Worm (Caenorhabditis elegans) whole organism, L4/young adult: Measurements from ENCODE around the gene nhr-84.

Experiments
- W03F9.2 ChIP-seq: fragments of 150-350 bp; optimal IDR thresholded peaks from 2 replicates; lab custom pipeline; 2014; ENCODE audit warnings: missing biosample characterization, missing genetic modification characterization
- dao-5 ChIP-seq: sonication (generic microtip); optimal IDR thresholded peaks from 2 replicates; lab custom pipeline; 2016; ENCODE audit warnings: missing genotype, missing genetic modification characterization, moderate library complexity, missing compliant biosample characterization
- him-1 ChIP-seq: sonication (generic microtip); optimal IDR thresholded peaks from 2 replicates; lab custom pipeline; 2016; ENCODE audit warnings: missing genotype, missing genetic modification reagents, missing genetic modification characterization, missing compliant biosample characterization

The nhr-84 gene

DNA sequence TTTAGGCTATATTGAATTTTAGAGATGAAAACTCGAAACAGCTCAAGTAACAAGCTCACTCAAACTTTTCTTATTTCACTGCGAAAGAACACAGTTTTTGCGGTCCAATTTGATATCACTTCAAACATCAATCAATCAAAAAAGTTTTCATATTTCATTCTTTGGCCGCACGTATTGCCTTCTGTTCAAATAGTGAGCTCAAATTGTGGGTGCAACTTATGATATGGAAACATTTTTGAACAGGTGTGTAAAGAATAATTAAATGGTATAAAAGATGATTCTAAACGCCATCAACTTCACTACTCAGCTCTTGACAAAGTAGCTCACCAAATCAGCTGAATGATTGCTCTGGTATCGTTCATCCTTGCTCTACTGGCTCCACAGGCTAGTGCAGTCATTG, 20.3 kb upstream of the nhr-84 start, which contains the start of gene T06C12.14:
Gene T06C12.14 (plus strand): TSS at position 301 of the 400 bp plus-strand sequence.
- TF ChIP-seq W03F9.2 (tag; lab: Kevin White, UChicago) (no peak), him-1 (tag; lab: Kevin White, UChicago) (no peak)

ce11 chrV:15897696-15898095, 18.3 kb upstream of the nhr-84 start, which contains the start of gene str-60:
Gene str-60, plus strand, starts transcription at chrV:15897996.
- TF ChIP-seq him-1 (tag; lab: Kevin White, UChicago), result no peak
- TF ChIP-seq dao-5 (tag; lab: Kevin White, UChicago), result no peak

DNA sequence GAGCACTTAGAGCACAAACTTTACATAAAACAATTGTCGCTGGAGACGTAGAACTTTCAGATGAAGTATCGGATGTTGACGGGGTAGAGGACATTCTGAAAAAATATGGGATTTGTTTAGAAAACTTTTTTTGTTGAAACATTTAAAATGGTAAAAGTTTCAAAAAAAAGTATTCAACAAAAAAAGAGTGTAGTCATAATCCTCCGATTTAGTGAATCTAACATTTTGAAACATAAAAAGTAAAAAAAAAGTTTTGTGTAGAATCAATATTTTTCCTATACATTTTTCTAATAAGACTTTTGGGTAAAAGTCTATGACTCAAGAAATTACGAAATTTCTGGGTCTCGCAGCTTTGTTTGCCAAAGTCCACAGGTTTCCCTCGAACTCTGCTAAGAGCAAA, 17.3 kb upstream of the nhr-84 start, which contains the start of gene nhr-213:
Gene nhr-213 (minus strand): TSS at position 101 of the 400 bp plus-strand sequence.
- TF ChIP-seq him-1 (tag; lab: Kevin White, UChicago) (no peak), W03F9.2 (tag; lab: Kevin White, UChicago) (no peak), dao-5 (tag; lab: Kevin White, UChicago) (no peak)

- TF ChIP-seq dao-5 (tag; lab: Kevin White, UChicago), result no peak
- TF ChIP-seq W03F9.2 (tag; lab: Kevin White, UChicago), result no peak
- TF ChIP-seq him-1 (tag; lab: Kevin White, UChicago), result no peak
Measured at ce11 chrV:15892696-15893095, 13.3 kb upstream of the nhr-84 start, which contains the start of gene T06C12.11. Gene T06C12.11, plus strand, starts transcription at chrV:15892996.

DNA sequence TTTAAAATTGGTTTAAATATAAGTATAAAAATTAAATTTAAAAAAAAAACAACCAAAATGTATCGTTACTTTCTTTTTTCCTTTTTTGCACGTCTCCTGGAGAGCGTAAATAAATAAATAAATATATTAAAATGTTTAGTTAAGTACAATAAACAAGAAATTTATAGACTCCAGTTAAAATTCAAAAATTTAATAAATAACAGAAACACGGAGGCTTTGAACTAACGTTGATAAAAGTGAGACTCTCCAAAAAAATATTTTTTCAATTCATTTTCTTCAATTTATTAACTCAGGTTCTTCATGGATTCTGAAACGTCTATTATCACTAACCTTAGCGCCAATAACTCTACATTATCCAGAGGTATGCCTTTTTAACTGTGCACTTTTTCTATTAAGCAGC, 12.4 kb upstream of the nhr-84 start, which contains the start of gene T06C12.12:
Gene T06C12.12 (plus strand): TSS at position 301 of the 400 bp plus-strand sequence.
- no peak for TF ChIP-seq dao-5 (tag; lab: Kevin White, UChicago)
- TF ChIP-seq him-1 (tag; lab: Kevin White, UChicago), result no peak
- no peak for TF ChIP-seq W03F9.2 (tag; lab: Kevin White, UChicago)

ce11 chrV:15891279-15891678, 11.9 kb upstream of the nhr-84 start:
- no peak for TF ChIP-seq dao-5 (tag; lab: Kevin White, UChicago)

- TF ChIP-seq dao-5 (tag; lab: Kevin White, UChicago) (no peak), him-1 (tag; lab: Kevin White, UChicago) (no peak), W03F9.2 (tag; lab: Kevin White, UChicago) (no peak)
Measured at ce11 chrV:15890115-15890514, 10.7 kb upstream of the nhr-84 start.

ce11 chrV:15888751-15889150, 9.3 kb upstream of the nhr-84 start, which contains the start of gene cgt-1:
Gene cgt-1, minus strand, starts transcription at chrV:15888851.
- TF ChIP-seq dao-5 (tag; lab: Kevin White, UChicago) (no peak), him-1 (tag; lab: Kevin White, UChicago) (no peak), W03F9.2 (tag; lab: Kevin White, UChicago) (no peak)

DNA sequence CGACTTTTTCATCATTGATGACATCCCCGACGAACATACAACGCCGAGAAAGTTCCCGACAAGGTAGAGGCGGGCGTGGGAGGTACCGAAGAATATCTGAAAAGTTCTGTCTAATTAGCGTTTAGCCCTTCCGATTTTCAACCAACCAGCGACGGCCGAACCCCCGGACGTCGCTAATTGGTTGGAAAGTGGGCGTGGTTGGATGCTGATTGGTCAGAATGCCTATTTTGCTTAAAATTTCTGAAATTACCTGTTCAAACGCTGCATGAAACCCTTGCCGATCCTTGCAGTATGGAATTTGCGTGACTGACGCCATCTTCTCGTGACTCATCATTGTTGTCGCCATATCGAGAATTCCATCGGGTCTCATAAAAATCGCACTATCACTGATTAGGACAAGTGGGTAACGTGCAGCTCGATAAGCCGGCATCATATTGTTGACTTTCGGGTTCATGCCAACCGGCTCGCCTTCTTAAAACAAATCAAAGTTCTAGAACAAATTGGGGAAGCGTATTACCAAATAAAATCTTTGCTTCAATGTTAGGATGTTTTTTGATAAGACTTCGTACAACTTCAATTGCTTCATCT, 8.4 kb upstream of the nhr-84 start:
- TF ChIP-seq dao-5 (tag; lab: Kevin White, UChicago) (no peak), W03F9.2 (tag; lab: Kevin White, UChicago) (no peak), him-1 (tag; lab: Kevin White, UChicago) (no peak)

DNA sequence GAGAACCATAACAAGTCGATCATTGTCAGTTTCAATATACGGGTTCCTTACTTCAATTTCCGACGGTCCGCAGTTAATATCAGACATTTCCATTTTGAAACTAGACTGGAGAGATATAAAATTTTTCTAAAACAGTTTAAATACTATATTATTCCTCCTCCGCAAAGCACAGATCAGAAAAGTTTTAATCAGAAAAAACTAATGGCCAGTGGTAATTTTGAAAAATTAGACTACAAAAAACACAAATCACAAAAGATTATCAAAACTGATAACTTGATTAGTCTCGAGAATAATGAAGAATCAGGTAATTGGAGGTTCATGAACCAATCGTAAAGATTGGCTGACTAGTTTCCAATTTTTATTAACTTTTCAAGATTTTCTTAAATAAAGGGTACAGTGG, 6.6 kb upstream of the nhr-84 start, which contains the start of gene T06C12.9:
Gene T06C12.9 (minus strand): TSS at position 101 of the 400 bp plus-strand sequence.
- no peak for TF ChIP-seq him-1 (tag; lab: Kevin White, UChicago)

DNA sequence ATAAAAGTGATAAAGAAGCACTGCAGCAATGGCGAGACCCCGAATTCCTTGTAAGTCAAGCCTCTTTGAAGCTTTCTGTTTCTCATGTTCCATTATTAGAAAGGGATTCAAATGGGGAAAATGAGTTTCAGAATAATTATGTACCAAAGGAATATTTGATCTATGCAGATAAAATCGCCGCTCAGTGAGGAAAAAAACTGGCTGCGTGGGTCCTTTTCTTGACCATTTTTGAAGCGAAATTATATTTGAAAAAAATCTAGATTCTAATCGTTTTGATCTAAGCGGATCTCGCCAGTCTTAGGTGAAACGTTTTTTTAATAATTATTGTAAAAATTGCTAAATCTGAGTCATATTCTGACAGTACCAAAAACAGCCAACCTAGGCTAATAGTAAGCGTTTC, 5.3 kb upstream of the nhr-84 start, which contains the start of gene oac-42:
Gene oac-42 (minus strand): TSS at position 101 of the 400 bp plus-strand sequence.
- TF ChIP-seq dao-5 (tag; lab: Kevin White, UChicago) (no peak), him-1 (tag; lab: Kevin White, UChicago) (no peak), W03F9.2 (tag; lab: Kevin White, UChicago) (no peak)

DNA sequence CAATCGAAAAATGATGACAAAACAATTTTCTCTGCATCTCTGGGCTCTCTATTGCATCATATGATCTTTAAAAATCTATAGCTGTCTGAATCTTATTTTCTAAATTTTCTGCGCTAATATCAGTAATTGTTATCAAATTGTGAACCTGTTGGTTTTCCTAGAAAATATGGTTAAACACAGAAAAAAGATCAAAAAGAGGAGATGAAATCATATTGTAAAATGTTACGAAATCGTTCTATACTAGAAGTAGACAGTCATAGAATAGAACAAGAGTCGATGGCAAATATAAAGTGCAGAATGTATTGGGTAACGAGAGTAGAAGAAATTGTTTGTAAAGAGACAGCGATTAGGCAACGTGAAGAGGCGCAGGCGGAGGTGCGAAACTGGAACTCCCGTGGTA, 1.3 kb upstream of the nhr-84 start:
- no peak for TF ChIP-seq dao-5 (tag; lab: Kevin White, UChicago)
- no peak for TF ChIP-seq W03F9.2 (tag; lab: Kevin White, UChicago)
- no peak for TF ChIP-seq him-1 (tag; lab: Kevin White, UChicago)

- no peak for TF ChIP-seq dao-5 (tag; lab: Kevin White, UChicago)
- TF ChIP-seq him-1 (tag; lab: Kevin White, UChicago), result no peak
- TF ChIP-seq W03F9.2 (tag; lab: Kevin White, UChicago), result no peak
Measured at ce11 chrV:15880033-15880432, 625 bp upstream of the nhr-84 start.

DNA sequence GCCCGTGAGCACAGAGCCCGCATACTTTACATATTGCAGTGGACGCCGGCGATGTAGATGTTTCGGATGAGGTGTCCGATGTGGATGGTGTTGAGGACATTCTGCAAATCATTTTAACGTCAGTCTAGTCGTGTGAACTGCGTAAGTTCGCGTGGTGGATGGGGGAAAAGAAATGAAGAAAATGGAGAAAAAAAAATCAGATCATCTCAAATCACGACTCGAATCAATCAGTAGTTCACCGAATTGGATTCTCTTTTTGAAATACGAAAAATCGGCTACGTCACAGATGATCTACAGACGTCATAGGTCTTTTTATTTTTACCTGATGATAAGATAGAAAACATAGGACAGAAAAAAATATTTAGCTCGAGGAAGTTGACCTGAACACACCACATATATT, 3.1 kb downstream of the nhr-84 start, which contains the start of gene nhr-102:
Gene nhr-102 (minus strand): TSS at position 101 of the 400 bp plus-strand sequence.
- TF ChIP-seq W03F9.2 (tag; lab: Kevin White, UChicago), result no peak
- TF ChIP-seq dao-5 (tag; lab: Kevin White, UChicago), result no peak
- TF ChIP-seq him-1 (tag; lab: Kevin White, UChicago), result no peak
